Worm (Caenorhabditis elegans): Measurements from ENCODE around the gene pepm-1.

The pepm-1 gene

ce11 chrV:14378052-14378451 is 49.1 kb downstream of the pepm-1 start:
- no peak for TF ChIP-seq ceh-22 (tag; optimal IDR thresholded peaks at IDR 0.05)
- TF ChIP-seq ceh-34 (tag; optimal IDR thresholded peaks at IDR 0.05): no peak
- no peak for TF ChIP-seq dve-1 (tag; optimal IDR thresholded peaks at IDR 0.05)
- no peak for TF ChIP-seq ceh-45 (GFP tag; IDR thresholded peaks at IDR 0.05)
- TF ChIP-seq K09A11.1 (tag; optimal IDR thresholded peaks at IDR 0.05; ENCODE audit: insufficient read depth): no peak
- no peak for TF ChIP-seq unc-55 (GFP tag; optimal IDR thresholded peaks at IDR 0.05)
- TF ChIP-seq lin-11 (tag; optimal IDR thresholded peaks at IDR 0.05): no peak
- TF ChIP-seq nhr-232 (tag; optimal IDR thresholded peaks at IDR 0.05): no peak
- no peak for TF ChIP-seq unc-3 (GFP tag; conservative IDR thresholded peaks at IDR 0.05)
- TF ChIP-seq unc-3 (tag; optimal IDR thresholded peaks at IDR 0.05): no peak
- no peak for TF ChIP-seq K02D7.2 (tag; optimal IDR thresholded peaks at IDR 0.05)
- no peak for TF ChIP-seq mec-3 (tag; optimal IDR thresholded peaks at IDR 0.05; ENCODE audit: borderline replicate concordance)
- TF ChIP-seq eyg-1 (tag; optimal IDR thresholded peaks at IDR 0.05): no peak

DNA sequence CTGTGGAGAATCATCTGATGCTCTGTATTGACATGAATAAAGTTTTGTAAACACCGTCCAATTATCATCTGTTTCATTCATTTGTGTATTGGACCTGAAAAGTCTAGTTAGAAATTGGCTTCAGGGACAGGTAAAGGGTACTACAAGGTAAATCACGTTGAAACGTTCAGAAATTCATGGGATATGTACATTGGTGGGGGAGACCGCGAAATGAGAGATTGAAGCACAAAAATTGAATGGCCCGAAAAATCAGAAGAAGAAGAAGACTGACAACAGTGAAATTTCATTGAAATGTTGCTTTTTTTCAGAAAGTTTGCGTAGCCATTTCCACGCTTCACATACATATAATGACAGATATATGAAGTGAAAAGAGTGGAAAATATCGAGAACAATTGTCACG is 50.1 kb downstream of the pepm-1 start, which contains the start of gene npr-43:
TSS of gene npr-43 (minus strand) at position 101 of the 400 bp plus-strand sequence.
- no peak for TF ChIP-seq fax-1 (tag; optimal IDR thresholded peaks at IDR 0.05)
- TF ChIP-seq ceh-18 (tag; optimal IDR thresholded peaks at IDR 0.05): no peak
- TF ChIP-seq sox-4 (tag; optimal IDR thresholded peaks at IDR 0.05): no peak
- TF ChIP-seq C08G9.2 (tag; optimal IDR thresholded peaks at IDR 0.05): no peak
- TF ChIP-seq fkh-10 (GFP tag; optimal IDR thresholded peaks at IDR 0.05): no peak
- no peak for TF ChIP-seq mec-3 (tag; optimal IDR thresholded peaks at IDR 0.05; ENCODE audit: borderline replicate concordance)
- TF ChIP-seq nfya-1 (tag; optimal IDR thresholded peaks at IDR 0.05): no peak
- TF ChIP-seq sdc-2 (tag; optimal IDR thresholded peaks at IDR 0.05): no peak
- TF ChIP-seq ceh-30 (tag; optimal IDR thresholded peaks at IDR 0.05): no peak
- TF ChIP-seq pag-3 (tag; optimal IDR thresholded peaks at IDR 0.05; ENCODE audit: borderline replicate concordance): no peak
- TF ChIP-seq K09A11.1 (tag; optimal IDR thresholded peaks at IDR 0.05; ENCODE audit: insufficient read depth): no peak
- TF ChIP-seq ttx-3 (tag; optimal IDR thresholded peaks at IDR 0.05): no peak

Measured in whole organism, late embryonic.